Fruit fly (Drosophila melanogaster) whole organism, prepupa: ENCODE results near the gene ich.

ENCODE experiments used
- CG10669 ChIP-seq: fragments of 200-800 bp; sonication (Bioruptor generic); optimal IDR thresholded peaks from 3 replicates; lab custom pipeline; 2018; ENCODE audit warnings: missing biosample characterization, mild to moderate bottlenecking, missing genetic modification characterization, moderate library complexity
- CG3032 ChIP-seq: fragments of 200-800 bp; optimal IDR thresholded peaks from 2 replicates; lab custom pipeline; 2019; ENCODE audit warnings: missing biosample characterization, mild to moderate bottlenecking, missing genetic modification characterization, moderate library complexity
- CG4318 ChIP-seq: fragments of 200-800 bp; sonication (Bioruptor generic); optimal IDR thresholded peaks from 3 replicates; lab custom pipeline; 2017; ENCODE audit warnings: missing biosample characterization, mild to moderate bottlenecking, missing genetic modification characterization
- CG9139 ChIP-seq: fragments of 200-800 bp; sonication (Bioruptor generic); optimal IDR thresholded peaks from 3 replicates; lab custom pipeline; 2017; ENCODE audit warnings: missing biosample characterization, mild to moderate bottlenecking, missing genetic modification characterization
- Eip93F ChIP-seq: fragments of 200-800 bp; sonication (Bioruptor generic); optimal IDR thresholded peaks from 2 replicates; lab custom pipeline; 2016; ENCODE audit warnings: missing biosample characterization, mild to moderate bottlenecking, missing genetic modification characterization
- Lpt ChIP-seq: fragments of 200-800 bp; sonication (Bioruptor generic); optimal IDR thresholded peaks from 3 replicates; lab custom pipeline; 2016; ENCODE audit warnings: missing biosample characterization, missing genetic modification characterization
- eg ChIP-seq: fragments of 200-800 bp; sonication (Bioruptor generic); IDR thresholded peaks from 3 replicates; pipeline ENCODE4 v1.3.6; 2022; ENCODE audit warnings: missing biosample characterization, missing genetic modification characterization
- esn ChIP-seq: fragments of 200-800 bp; sonication (Bioruptor generic); optimal IDR thresholded peaks from 2 replicates; lab custom pipeline; 2016; ENCODE audit warnings: missing biosample characterization, mild to moderate bottlenecking, missing genetic modification characterization, moderate library complexity
- ss ChIP-seq, 2 experiments: fragments of 200-800 bp; sonication (Bioruptor generic); optimal IDR thresholded peaks; 2 replicates in 1 of 2; 3 replicates in 1 of 2; lab custom pipeline; 2017 to 2018; ENCODE audit warnings: mild to moderate bottlenecking in 2 of 2, missing biosample characterization in 2 of 2, missing genetic modification characterization in 2 of 2, moderate library complexity in 1 of 2
- topi ChIP-seq: fragments of 200-800 bp; sonication (Bioruptor generic); optimal IDR thresholded peaks from 3 replicates; lab custom pipeline; 2016; ENCODE audit warnings: missing biosample characterization, missing genetic modification characterization

DNA sequence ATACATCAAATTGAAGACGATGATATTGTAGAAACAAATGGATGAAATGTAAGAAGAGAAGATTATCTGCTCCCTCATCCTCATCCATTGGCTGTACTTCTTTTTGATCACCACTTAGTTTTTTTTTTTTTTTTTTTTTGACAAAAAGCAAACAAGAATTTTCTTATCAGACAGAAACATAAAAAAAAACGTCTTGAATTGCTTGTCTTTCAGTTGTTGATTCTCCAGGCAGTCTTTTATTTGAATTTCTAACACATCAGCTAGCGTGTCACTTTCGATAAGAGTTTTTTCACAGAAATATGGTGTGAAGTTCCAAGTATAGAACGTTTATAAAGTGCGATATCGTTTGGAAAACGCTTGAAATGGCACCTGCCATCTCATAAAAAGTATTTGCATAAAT, 33.1 kb downstream of the ich start:
- TF ChIP-seq Lpt (GFP tag; lab: Kevin White, UChicago) (no peak), Eip93F (no peak), eg (GFP tag; lab: Robert Waterston, UW) (no peak), CG10669 (GFP tag; lab: Kevin White, UChicago) (no peak), CG4318 (GFP tag; lab: Kevin White, UChicago) (no peak), ss (GFP tag; optimal IDR thresholded peaks at IDR 0.05; lab: Kevin White, UChicago) (no peak), topi (GFP tag; lab: Kevin White, UChicago) (no peak), CG3032 (tag; lab: Kevin White, UChicago) (no peak), esn (no peak), CG9139 (GFP tag; lab: Kevin White, UChicago) (no peak)
